In the genomic region with DNA sequence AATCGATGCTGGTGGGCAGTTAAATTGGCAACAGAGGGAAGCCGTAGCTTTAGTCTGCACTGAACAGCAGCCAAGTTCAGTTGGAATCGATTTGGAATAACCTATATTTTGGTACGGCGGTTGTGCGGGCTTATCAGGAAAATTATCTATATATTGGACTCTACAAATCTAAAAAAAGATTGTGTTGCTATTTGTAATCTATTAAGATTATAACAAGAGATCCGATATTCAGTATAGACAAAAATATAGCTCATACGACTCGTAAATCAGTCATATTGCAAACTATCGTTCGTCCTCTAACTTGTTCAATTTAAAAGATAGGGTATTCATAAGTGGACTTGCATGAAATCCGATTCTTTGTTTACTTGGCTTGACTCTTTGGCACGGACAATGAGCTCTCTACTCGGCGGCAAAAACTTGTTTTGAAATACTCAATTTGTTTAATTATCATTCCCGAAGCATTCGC, we compare ENCODE assay signal across 2 fruit fly cellular contexts.
A peak's percentile ranks its signal among the peaks of the same experiment; 100 is the strongest.
TF ChIP-seq lines count a peak whose summit lies in the region.

A gene (plus strand): TSS at position 51 of the 466 bp plus-strand sequence.

TF ChIP-seq in whole organism, embryonic, 481 proteins besides CTCF, POLR2A, EP300 and RAD21 (continued from another document and continues in another):
- TF ChIP-seq H2.0 (GFP tag; IDR thresholded peaks at IDR 0.05; lab: Robert Waterston, UW), result no peak
- no peak for TF ChIP-seq CG42726 (GFP tag; IDR thresholded peaks at IDR 0.05; lab: Robert Waterston, UW; ENCODE audit: partially characterized antibody)
- TF ChIP-seq pan (optimal IDR thresholded peaks at IDR 0.05; lab: Kevin White, UChicago), result no peak
- peak in 1 of 2 experiments; percentile 36 for TF ChIP-seq pan (GFP tag; optimal IDR thresholded peaks at IDR 0.05 in 1 of 2, IDR thresholded peaks at IDR 0.05 in 1 of 2)
- TF ChIP-seq phol (tag; optimal IDR thresholded peaks at IDR 0.05; lab: Kevin White, UChicago), result peak; percentile 10
- no peak for TF ChIP-seq Mes4 (GFP tag; optimal IDR thresholded peaks at IDR 0.05; lab: Kevin White, UChicago)
- no peak for TF ChIP-seq org-1 (GFP tag; optimal IDR thresholded peaks at IDR 0.05; lab: Kevin White, UChicago)
- TF ChIP-seq sug (tag; optimal IDR thresholded peaks at IDR 0.05; lab: Kevin White, UChicago), result peak; percentile 80
- TF ChIP-seq CG6791 (GFP tag; IDR thresholded peaks at IDR 0.05; lab: Robert Waterston, UW; ENCODE audit: partially characterized antibody), result 0 out of 3 replicates have a peak, but pooled peaks have one; percentile 22
- no peak for TF ChIP-seq CG15073 (GFP tag; optimal IDR thresholded peaks at IDR 0.05; lab: Kevin White, UChicago)
- TF ChIP-seq CG2199 (GFP tag; IDR thresholded peaks at IDR 0.05; lab: Robert Waterston, UW), result no peak
- peak; percentile 11 for TF ChIP-seq kni (GFP tag; optimal IDR thresholded peaks at IDR 0.05; lab: Kevin White, UChicago)
- no peak for TF ChIP-seq CG11398 (GFP tag; optimal IDR thresholded peaks at IDR 0.05; lab: Kevin White, UChicago)
- peak; percentile 42 for TF ChIP-seq CG3281 (GFP tag; optimal IDR thresholded peaks at IDR 0.05; lab: Kevin White, UChicago)
- TF ChIP-seq CG6683 (GFP tag; optimal IDR thresholded peaks at IDR 0.05; lab: Kevin White, UChicago), result no peak
- no peak for TF ChIP-seq D (optimal IDR thresholded peaks at IDR 0.05; lab: Kevin White, UChicago)
- no peak for TF ChIP-seq D (GFP tag; optimal IDR thresholded peaks at IDR 0.05; lab: Kevin White, UChicago)
- no peak for TF ChIP-seq run (tag; optimal IDR thresholded peaks at IDR 0.05; lab: Kevin White, UChicago)
- TF ChIP-seq otp (GFP tag; IDR thresholded peaks at IDR 0.05; lab: Robert Waterston, UW), result no peak
- TF ChIP-seq Drgx (GFP tag; IDR thresholded peaks at IDR 0.05; lab: Robert Waterston, UW), result 0 out of 2 replicates have a peak, but pooled peaks have one; percentile 15
- no peak for TF ChIP-seq CG13123 (GFP tag; optimal IDR thresholded peaks at IDR 0.05; lab: Kevin White, UChicago)
- no peak for TF ChIP-seq Hsf (GFP tag; optimal IDR thresholded peaks at IDR 0.05; lab: Kevin White, UChicago)
- no peak for TF ChIP-seq pfk (GFP tag; optimal IDR thresholded peaks at IDR 0.05; lab: Kevin White, UChicago)
- no peak for TF ChIP-seq CG30020 (tag; optimal IDR thresholded peaks at IDR 0.05; lab: Kevin White, UChicago)
- TF ChIP-seq E2f1 (GFP tag; IDR thresholded peaks at IDR 0.05; lab: Robert Waterston, UW), result no peak
- TF ChIP-seq lbe (GFP tag; optimal IDR thresholded peaks at IDR 0.05; lab: Kevin White, UChicago), result no peak
- TF ChIP-seq CG10209 (GFP tag; optimal IDR thresholded peaks at IDR 0.05; lab: Kevin White, UChicago), result no peak
- TF ChIP-seq Xbp1 (GFP tag; optimal IDR thresholded peaks at IDR 0.05; lab: Kevin White, UChicago), result peak; percentile 1
- TF ChIP-seq CG34376 (GFP tag; optimal IDR thresholded peaks at IDR 0.05; lab: Kevin White, UChicago), result peak; percentile 79
- no peak for TF ChIP-seq kay (GFP tag; optimal IDR thresholded peaks at IDR 0.05; lab: Kevin White, UChicago)
- TF ChIP-seq Nf-YA (GFP tag; IDR thresholded peaks at IDR 0.05; lab: Robert Waterston, UW), result no peak
- TF ChIP-seq CG12104 (GFP tag; optimal IDR thresholded peaks at IDR 0.05; lab: Kevin White, UChicago), result no peak
- TF ChIP-seq ato (GFP tag; IDR thresholded peaks at IDR 0.05; lab: Robert Waterston, UW; ENCODE audit: partially characterized antibody), result no peak
- no peak for TF ChIP-seq CG30431 (GFP tag; optimal IDR thresholded peaks at IDR 0.05; lab: Kevin White, UChicago)
- TF ChIP-seq stc (GFP tag; IDR thresholded peaks at IDR 0.05; lab: Robert Waterston, UW), result no peak
- 0 out of 3 replicates have a peak, but pooled peaks have one; percentile 40 for TF ChIP-seq CG11695 (GFP tag; IDR thresholded peaks at IDR 0.05; lab: Robert Waterston, UW)
- TF ChIP-seq pho (GFP tag; optimal IDR thresholded peaks at IDR 0.05; lab: Kevin White, UChicago), result no peak
- no peak for TF ChIP-seq dm (GFP tag; optimal IDR thresholded peaks at IDR 0.05; lab: Kevin White, UChicago)
- no peak for TF ChIP-seq Tbp (GFP tag; optimal IDR thresholded peaks at IDR 0.05; lab: Kevin White, UChicago)
- TF ChIP-seq Hr51 (GFP tag; optimal IDR thresholded peaks at IDR 0.05; lab: Kevin White, UChicago), result no peak
- no peak for TF ChIP-seq tgo (GFP tag; IDR thresholded peaks at IDR 0.05; lab: Robert Waterston, UW)
- TF ChIP-seq CG2129 (GFP tag; IDR thresholded peaks at IDR 0.05; lab: Robert Waterston, UW; ENCODE audit: partially characterized antibody), result no peak
- no peak for TF ChIP-seq CG6654 (GFP tag; optimal IDR thresholded peaks at IDR 0.05; lab: Kevin White, UChicago)
- TF ChIP-seq Dbx (GFP tag; IDR thresholded peaks at IDR 0.05; lab: Robert Waterston, UW), result peak; percentile 20; the same call in 1 of the 3 replicates
- TF ChIP-seq gcm (GFP tag; optimal IDR thresholded peaks at IDR 0.05; lab: Kevin White, UChicago), result no peak
- TF ChIP-seq CG7357 (GFP tag; IDR thresholded peaks at IDR 0.05; lab: Robert Waterston, UW), result no peak
- TF ChIP-seq danr (GFP tag; IDR thresholded peaks at IDR 0.05; lab: Robert Waterston, UW), result no peak
- TF ChIP-seq ttk (GFP tag; IDR thresholded peaks at IDR 0.05; lab: Robert Waterston, UW), result no peak
- TF ChIP-seq Nf-YC (tag; optimal IDR thresholded peaks at IDR 0.05; lab: Kevin White, UChicago), result peak; percentile 0
- TF ChIP-seq CG11560 (tag; IDR thresholded peaks at IDR 0.05; lab: Robert Waterston, UW), result no peak
- no peak for TF ChIP-seq so (GFP tag; IDR thresholded peaks at IDR 0.05; lab: Robert Waterston, UW)
- no peak for TF ChIP-seq CG16863 (GFP tag; optimal IDR thresholded peaks at IDR 0.05; lab: Kevin White, UChicago)
- TF ChIP-seq nerfin-2 (GFP tag; IDR thresholded peaks at IDR 0.05; lab: Robert Waterston, UW; ENCODE audit: partially characterized antibody), result no peak
- peak; percentile 31 for TF ChIP-seq CG18262 (tag; optimal IDR thresholded peaks at IDR 0.05; lab: Kevin White, UChicago)
- TF ChIP-seq CG31441 (GFP tag; IDR thresholded peaks at IDR 0.05; lab: Robert Waterston, UW), result no peak
- no peak for TF ChIP-seq pzg (GFP tag; optimal IDR thresholded peaks at IDR 0.05; lab: Kevin White, UChicago)
- TF ChIP-seq CG34224 (GFP tag; IDR thresholded peaks at IDR 0.05; lab: Robert Waterston, UW; ENCODE audit: partially characterized antibody), result no peak
- peak; percentile 47 for TF ChIP-seq CG7839 (tag; optimal IDR thresholded peaks at IDR 0.05; lab: Kevin White, UChicago)
- TF ChIP-seq CG13424 (tag; optimal IDR thresholded peaks at IDR 0.05; lab: Kevin White, UChicago), result peak; percentile 42
- no peak for TF ChIP-seq HLH54F (GFP tag; optimal IDR thresholded peaks at IDR 0.05; lab: Kevin White, UChicago)
- no peak for TF ChIP-seq CG8290 (GFP tag; optimal IDR thresholded peaks at IDR 0.05; lab: Kevin White, UChicago)
- peak in 1 of 2 experiments; percentile 51 for TF ChIP-seq CG8290 (tag; optimal IDR thresholded peaks at IDR 0.05; lab: Kevin White, UChicago)
- peak; percentile 39 for TF ChIP-seq grau (tag; optimal IDR thresholded peaks at IDR 0.05; lab: Kevin White, UChicago)
- TF ChIP-seq Max (GFP tag; optimal IDR thresholded peaks at IDR 0.05; lab: Kevin White, UChicago), result no peak

TF ChIP-seq in whole organism, prepupa, 60 proteins besides CTCF, POLR2A, EP300 and RAD21 (continued from another document):
- TF ChIP-seq CG6792 (GFP tag; optimal IDR thresholded peaks at IDR 0.05; lab: Kevin White, UChicago) (peak; percentile 71), salr (GFP tag; optimal IDR thresholded peaks at IDR 0.05; lab: Kevin White, UChicago) (no peak), achi (GFP tag; optimal IDR thresholded peaks at IDR 0.05; lab: Kevin White, UChicago) (peak; percentile 65), eg (GFP tag; IDR thresholded peaks at IDR 0.05; lab: Robert Waterston, UW) (0 out of 3 replicates have a peak, but pooled peaks have one; percentile 14), lz (GFP tag; optimal IDR thresholded peaks at IDR 0.05; lab: Kevin White, UChicago) (peak; percentile 59), Eip78C (GFP tag; lab: Kevin White, UChicago) (peak; percentile 95), CG6808 (GFP tag; optimal IDR thresholded peaks at IDR 0.05; lab: Kevin White, UChicago) (peak; percentile 72), OdsH (GFP tag; optimal IDR thresholded peaks at IDR 0.05; lab: Kevin White, UChicago) (no peak), fkh (GFP tag; optimal IDR thresholded peaks at IDR 0.05; lab: Kevin White, UChicago) (peak; percentile 84), CG1621 (tag; optimal IDR thresholded peaks at IDR 0.05; lab: Kevin White, UChicago) (peak; percentile 46), CG3032 (tag; optimal IDR thresholded peaks at IDR 0.05; lab: Kevin White, UChicago) (peak; percentile 60), dac (GFP tag; optimal IDR thresholded peaks at IDR 0.05; lab: Kevin White, UChicago) (peak; percentile 20), Hr4 (GFP tag; optimal IDR thresholded peaks at IDR 0.05; lab: Kevin White, UChicago) (no peak), Sox15 (GFP tag; optimal IDR thresholded peaks at IDR 0.05; lab: Kevin White, UChicago) (peak; percentile 18), CG11762 (GFP tag; optimal IDR thresholded peaks at IDR 0.05; lab: Kevin White, UChicago; ENCODE audit: insufficient read depth) (peak; percentile 54), CG6854 (GFP tag; optimal IDR thresholded peaks at IDR 0.05; lab: Kevin White, UChicago) (peak; percentile 57), spab (GFP tag; optimal IDR thresholded peaks at IDR 0.05; lab: Kevin White, UChicago) (no peak), Ets21C (GFP tag; optimal IDR thresholded peaks at IDR 0.05; lab: Kevin White, UChicago) (no peak), CG11902 (GFP tag; optimal IDR thresholded peaks at IDR 0.05; lab: Kevin White, UChicago) (no peak), CG4318 (GFP tag; optimal IDR thresholded peaks at IDR 0.05; lab: Kevin White, UChicago) (no peak), CG8632 (GFP tag; optimal IDR thresholded peaks at IDR 0.05; lab: Kevin White, UChicago) (peak; percentile 62), Met (GFP tag; optimal IDR thresholded peaks at IDR 0.05; lab: Kevin White, UChicago) (no peak), CG9139 (GFP tag; optimal IDR thresholded peaks at IDR 0.05; lab: Kevin White, UChicago) (no peak), net (GFP tag; optimal IDR thresholded peaks at IDR 0.05; lab: Kevin White, UChicago) (peak; percentile 73), esn (GFP tag; optimal IDR thresholded peaks at IDR 0.05; lab: Kevin White, UChicago) (peak; percentile 77), vri (GFP tag; optimal IDR thresholded peaks at IDR 0.05; lab: Kevin White, UChicago) (no peak), Gug (GFP tag; IDR thresholded peaks at IDR 0.05; lab: Robert Waterston, UW) (no peak; the same call in 1 of the 2 replicates), Smox (GFP tag; optimal IDR thresholded peaks at IDR 0.05; lab: Kevin White, UChicago) (no peak), CG16779 (tag; optimal IDR thresholded peaks at IDR 0.05; lab: Kevin White, UChicago) (no peak), cyc (GFP tag; optimal IDR thresholded peaks at IDR 0.05; lab: Kevin White, UChicago) (peak; percentile 47), Eip93F (GFP tag; optimal IDR thresholded peaks at IDR 0.05; lab: Kevin White, UChicago) (no peak), pdm3 (GFP tag; optimal IDR thresholded peaks at IDR 0.05; lab: Kevin White, UChicago) (no peak), CG10631 (GFP tag; optimal IDR thresholded peaks at IDR 0.05; lab: Kevin White, UChicago) (no peak), Sox14 (GFP tag; optimal IDR thresholded peaks at IDR 0.05; lab: Kevin White, UChicago) (peak; percentile 87), CG32006 (GFP tag; optimal IDR thresholded peaks at IDR 0.05; lab: Kevin White, UChicago) (peak; percentile 71), CG6163 (GFP tag; IDR thresholded peaks at IDR 0.05; lab: Robert Waterston, UW) (peak; percentile 22; the same call in 1 of the 3 replicates), Eip75B (GFP tag; optimal IDR thresholded peaks at IDR 0.05; lab: Kevin White, UChicago) (no peak), Lpt (GFP tag; optimal IDR thresholded peaks at IDR 0.05; lab: Kevin White, UChicago) (peak; percentile 10), dsx (GFP tag; optimal IDR thresholded peaks at IDR 0.05; lab: Kevin White, UChicago; ENCODE audit: poor library complexity, severe bottlenecking) (peak; percentile 73), fd85E (GFP tag; optimal IDR thresholded peaks at IDR 0.05; lab: Kevin White, UChicago) (no peak)
